Worm (Caenorhabditis elegans): ENCODE results near the gene hpo-40.

DNA sequence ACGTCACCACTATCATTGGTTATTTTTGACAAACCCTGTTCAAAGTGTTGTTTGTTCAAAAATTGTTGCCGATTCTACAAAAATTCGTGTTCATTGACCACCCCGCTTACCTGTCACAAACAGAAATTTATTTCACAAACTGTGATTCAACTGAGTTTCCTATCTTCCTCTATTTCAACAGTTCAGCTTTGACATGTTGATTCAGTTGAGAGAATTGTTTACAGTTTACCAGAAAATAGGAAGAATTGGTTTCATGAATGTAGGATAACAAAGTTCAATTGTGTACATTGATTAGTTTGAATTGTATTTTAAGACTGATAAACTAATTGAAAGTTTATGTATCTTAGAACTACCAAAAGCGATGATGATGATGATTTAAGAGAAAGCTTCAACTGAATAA lies 32.9 kb downstream of the hpo-40 start:
- no peak for TF ChIP-seq ceh-32 (tag; optimal IDR thresholded peaks at IDR 0.05; ENCODE audit: poor library complexity)
- no peak for TF ChIP-seq nhr-76 (tag; optimal IDR thresholded peaks at IDR 0.05)
- TF ChIP-seq lin-39 (tag; optimal IDR thresholded peaks at IDR 0.05), result no peak
- TF ChIP-seq fkh-10 (GFP tag; optimal IDR thresholded peaks at IDR 0.05), result no peak
- no peak for TF ChIP-seq lir-3 (tag; optimal IDR thresholded peaks at IDR 0.05)
- no peak for TF ChIP-seq spr-1 (tag; optimal IDR thresholded peaks at IDR 0.05)

Measured in whole organism, L4 larva.